Worm (Caenorhabditis elegans) whole organism, L1 larva: ENCODE data around the gene ptr-20.
"Not testable (repeated sequence)": the region's sequence is repeated elsewhere in the genome, so short reads cannot be mapped to it uniquely, and the experiment has no call there.

Experiments used
- C34B4.2 ChIP-seq: sonication (generic microtip); optimal IDR thresholded peaks from 2 replicates; lab custom pipeline; 2017; ENCODE audit warnings: mild to moderate bottlenecking, missing genetic modification characterization, missing compliant biosample characterization
- aly-2 ChIP-seq: fragments of 150-350 bp; optimal IDR thresholded peaks from 2 replicates; lab custom pipeline; 2014; ENCODE audit warnings: missing biosample characterization, missing genetic modification characterization
- ama-1 ChIP-seq: fragments of 150-350 bp; optimal IDR thresholded peaks from 2 replicates; lab custom pipeline; 2014
- ces-1 ChIP-seq: fragments of 150-350 bp; optimal IDR thresholded peaks from 2 replicates; lab custom pipeline; 2014; ENCODE audit warnings: missing biosample characterization, missing genetic modification reagents, missing genetic modification characterization
- efl-1 ChIP-seq, 4 experiments: fragments of 150-350 bp; optimal IDR thresholded peaks in 3 of 4; peaks in 1 of 4; 1 replicate in 1 of 4; 2 replicates in 3 of 4; lab custom pipeline; 2014; ENCODE audit warnings: missing biosample characterization in 2 of 4, missing genetic modification characterization in 2 of 4, missing genetic modification reagents in 2 of 4
- efl-3 ChIP-seq: fragments of 200-800 bp; sonication (Bioruptor generic); optimal IDR thresholded peaks from 2 replicates; lab custom pipeline; 2018; ENCODE audit warnings: mild to moderate bottlenecking, missing genetic modification characterization, missing compliant biosample characterization
- elt-2 ChIP-seq: sonication (generic microtip); optimal IDR thresholded peaks from 2 replicates; lab custom pipeline; 2016; ENCODE audit warnings: missing genetic modification characterization, mild to moderate bottlenecking, inconsistent platforms, missing compliant biosample characterization, missing genetic modification reagents
- fos-1 ChIP-seq: fragments of 150-350 bp; optimal IDR thresholded peaks from 2 replicates; lab custom pipeline; 2014; ENCODE audit warnings: missing biosample characterization, missing genetic modification characterization
- hlh-17 ChIP-seq: fragments of 200-800 bp; sonication (Bioruptor generic); optimal IDR thresholded peaks from 2 replicates; lab custom pipeline; 2018; ENCODE audit warnings: missing genetic modification characterization, mild to moderate bottlenecking, missing compliant biosample characterization, moderate library complexity, borderline replicate concordance
- hlh-4 ChIP-seq: sonication (generic microtip); optimal IDR thresholded peaks from 2 replicates; lab custom pipeline; 2016; ENCODE audit warnings: mild to moderate bottlenecking, missing genetic modification characterization, missing compliant biosample characterization
- lin-14 ChIP-seq: fragments of 200-800 bp; sonication (Bioruptor generic); optimal IDR thresholded peaks from 2 replicates; lab custom pipeline; 2018; ENCODE audit warnings: mild to moderate bottlenecking, missing genetic modification characterization, moderate library complexity, missing compliant biosample characterization
- lin-35 ChIP-seq, 2 experiments: fragments of 150-350 bp; optimal IDR thresholded peaks; 2 replicates each; lab custom pipeline; 2014; ENCODE audit warnings: missing biosample characterization in 2 of 2, missing genetic modification characterization in 2 of 2, missing genetic modification reagents in 2 of 2
- lsy-2 ChIP-seq, 2 experiments: fragments of 150-350 bp; optimal IDR thresholded peaks; 2 replicates each; lab custom pipeline; 2014; ENCODE audit warnings: missing biosample characterization in 2 of 2, missing genetic modification characterization in 2 of 2
- mab-9 ChIP-seq: fragments of 200-800 bp; sonication (Bioruptor generic); IDR thresholded peaks from 2 replicates; pipeline ENCODE4 v1.3.6; 2022; ENCODE audit warnings: missing genetic modification reagents, missing genetic modification characterization, missing compliant biosample characterization
- nhr-12 ChIP-seq: sonication (generic microtip); optimal IDR thresholded peaks from 2 replicates; lab custom pipeline; 2017; ENCODE audit warnings: missing biosample characterization, missing genetic modification characterization
- nhr-19 ChIP-seq: fragments of 200-800 bp; sonication (Bioruptor generic); conservative IDR thresholded peaks from 2 replicates; pipeline ENCODE4 v1.3.6; 2022; ENCODE audit warnings: missing genetic modification characterization, missing compliant biosample characterization
- nhr-28 ChIP-seq: fragments of 150-350 bp; optimal IDR thresholded peaks from 2 replicates; lab custom pipeline; 2014; ENCODE audit warnings: missing biosample characterization, missing genetic modification characterization
- nhr-47 ChIP-seq: sonication (generic microtip); optimal IDR thresholded peaks from 2 replicates; lab custom pipeline; 2016; ENCODE audit warnings: mild to moderate bottlenecking, missing genetic modification characterization, moderate library complexity, missing compliant biosample characterization
- nhr-76 ChIP-seq: sonication (generic microtip); optimal IDR thresholded peaks from 2 replicates; lab custom pipeline; 2017; ENCODE audit warnings: missing biosample characterization, missing genetic modification characterization
- nhr-85 ChIP-seq: sonication (generic microtip); peaks from one replicate; lab custom pipeline; 2016; ENCODE audit warnings: missing genetic modification characterization, inconsistent platforms, missing compliant biosample characterization
- skn-1 ChIP-seq: fragments of 150-350 bp; optimal IDR thresholded peaks from 2 replicates; lab custom pipeline; 2014; ENCODE audit warnings: missing biosample characterization, missing genetic modification characterization
- sox-4 ChIP-seq: sonication (generic microtip); optimal IDR thresholded peaks from 2 replicates; lab custom pipeline; 2016; ENCODE audit warnings: missing genetic modification characterization, missing compliant biosample characterization
- sptf-1 ChIP-seq: fragments of 150-350 bp; optimal IDR thresholded peaks from 2 replicates; lab custom pipeline; 2014; ENCODE audit warnings: missing biosample characterization, missing genetic modification characterization
- swsn-7 ChIP-seq: sonication (generic microtip); optimal IDR thresholded peaks from 2 replicates; lab custom pipeline; 2016; ENCODE audit warnings: missing genetic modification characterization, missing compliant biosample characterization
- tbx-2 ChIP-seq: sonication (generic microtip); optimal IDR thresholded peaks from 2 replicates; lab custom pipeline; 2016; ENCODE audit warnings: missing genetic modification characterization, missing compliant biosample characterization
- unc-130 ChIP-seq: fragments of 150-350 bp; optimal IDR thresholded peaks from 2 replicates; lab custom pipeline; 2017; ENCODE audit warnings: missing biosample characterization, missing genetic modification characterization, inconsistent platforms
- unc-62 ChIP-seq: fragments of 150-350 bp; optimal IDR thresholded peaks from 2 replicates; lab custom pipeline; 2014; ENCODE audit warnings: missing biosample characterization, missing genetic modification reagents, missing genetic modification characterization
- unc-86 ChIP-seq: sonication (generic microtip); optimal IDR thresholded peaks from 2 replicates; lab custom pipeline; 2016; ENCODE audit warnings: missing genetic modification characterization, missing compliant biosample characterization
- xbp-1 ChIP-seq: sonication (generic microtip); optimal IDR thresholded peaks from 2 replicates; lab custom pipeline; 2016; ENCODE audit warnings: missing genetic modification characterization, missing compliant biosample characterization
- zag-1 ChIP-seq: fragments of 150-350 bp; optimal IDR thresholded peaks from 2 replicates; lab custom pipeline; 2014; ENCODE audit warnings: missing biosample characterization, missing genetic modification characterization
- ztf-4 ChIP-seq: fragments of 150-350 bp; optimal IDR thresholded peaks from 2 replicates; lab custom pipeline; 2014; ENCODE audit warnings: missing biosample characterization, missing genetic modification characterization

The ptr-20 gene

ce11 chrII:15119537-15120360 lies 38.2 kb upstream of the ptr-20 start, which contains the start of gene arp-1 (continued):
- TF ChIP-seq unc-62 (GFP tag; lab: Kevin White, UChicago) = no peak
- peak; percentile 49 to 74 for TF ChIP-seq lsy-2 (tag; optimal IDR thresholded peaks at IDR 0.05; lab: Kevin White, UChicago)
- TF ChIP-seq xbp-1 (tag; lab: Kevin White, UChicago) = no peak
- no peak for TF ChIP-seq hlh-17 (GFP tag; lab: Kevin White, UChicago)
- TF ChIP-seq unc-130 (tag; lab: Kevin White, UChicago) = peak; percentile 54
- TF ChIP-seq skn-1 (tag; lab: Kevin White, UChicago) = peak; percentile 43
- no peak for TF ChIP-seq nhr-28 (tag; lab: Kevin White, UChicago)

- TF ChIP-seq lin-35 (GFP tag; optimal IDR thresholded peaks at IDR 0.05; lab: Kevin White, UChicago) = no peak
- TF ChIP-seq nhr-85 (tag; lab: Kevin White, UChicago) = no peak
- TF ChIP-seq zag-1 (tag; lab: Kevin White, UChicago) = no peak
- TF ChIP-seq ces-1 (GFP tag; lab: Kevin White, UChicago) = no peak
- no peak for TF ChIP-seq sox-4 (tag; lab: Kevin White, UChicago)
- TF ChIP-seq nhr-47 (tag; lab: Kevin White, UChicago) = no peak
- TF ChIP-seq tbx-2 = no peak
These were observed 33.8 kb upstream of the ptr-20 start, which contains the start of gene Y53F4B.23 for ce11 chrII:15124193-15124592. Gene Y53F4B.23 (plus strand): TSS chrII:15124504.

ce11 chrII:15130512-15130911 lies 27.5 kb upstream of the ptr-20 start, which contains the start of gene Y53F4B.62:
Gene Y53F4B.62 (minus strand): TSS chrII:15130612.
- TF ChIP-seq nhr-85 (tag; lab: Kevin White, UChicago) (no peak), unc-86 (tag; lab: Kevin White, UChicago) (no peak), ama-1 (lab: Kevin White, UChicago) (no peak), ces-1 (GFP tag; lab: Kevin White, UChicago) (no peak), skn-1 (tag; lab: Kevin White, UChicago) (no peak), nhr-76 (tag; lab: Kevin White, UChicago) (no peak), ztf-4 (tag; lab: Kevin White, UChicago) (no peak), hlh-4 (tag; lab: Kevin White, UChicago) (no peak)
- TF ChIP-seq, all 84 proteins: peak for 0

ce11 chrII:15134332-15134731 lies 23.6 kb upstream of the ptr-20 start, which contains the start of gene Y53F4B.24:
Gene Y53F4B.24 (minus strand): TSS chrII:15134432.
- TF ChIP-seq swsn-7 = no peak
- peak; percentile 4 for TF ChIP-seq nhr-85 (tag; lab: Kevin White, UChicago)

- TF ChIP-seq fos-1 (tag; lab: Kevin White, UChicago) (no peak), nhr-19 (GFP tag; lab: Robert Waterston, UW) (no peak), ztf-4 (tag; lab: Kevin White, UChicago) (no peak), mab-9 (GFP tag; lab: Robert Waterston, UW) (no peak), aly-2 (no peak), nhr-12 (tag; lab: Kevin White, UChicago) (no peak), lin-14 (GFP tag; lab: Kevin White, UChicago) (no peak), C34B4.2 (no peak), efl-1 (optimal IDR thresholded peaks at IDR 0.05; lab: Kevin White, UChicago) (no peak), efl-1 (GFP tag; optimal IDR thresholded peaks at IDR 0.05 in 1 of 2; lab: Kevin White, UChicago) (no peak), elt-2 (tag; lab: Kevin White, UChicago) (no peak), efl-3 (GFP tag; lab: Kevin White, UChicago) (no peak)
- TF ChIP-seq, all 84 proteins: peak for 0
These were observed 22.1 kb upstream of the ptr-20 start, which contains the start of gene Y53F4B.25 for ce11 chrII:15135886-15136285. Gene Y53F4B.25 (plus strand): TSS chrII:15136186.

- not testable (repeated sequence) for TF ChIP-seq sptf-1 (tag; lab: Kevin White, UChicago); tbx-2; zag-1 (tag; lab: Kevin White, UChicago)
These were observed 17.1 kb upstream of the ptr-20 start, which contains the start of gene Y53F4B.26 for ce11 chrII:15140881-15141280. Gene Y53F4B.26 (minus strand): TSS chrII:15140981.
